Worm (Caenorhabditis elegans) whole organism, young adult: Measurements from ENCODE around the gene R12B2.13.

Experiments used
- B0019.2 ChIP-seq: fragments of 200-800 bp; sonication (Bioruptor generic); conservative IDR thresholded peaks from 2 replicates; pipeline ENCODE4 v1.3.6; 2022; ENCODE audit warnings: missing genetic modification reagents, missing genetic modification characterization, missing compliant biosample characterization
- C06A6.2 ChIP-seq: fragments of 200-800 bp; sonication (Bioruptor generic); conservative IDR thresholded peaks from 2 replicates; pipeline ENCODE4 v1.3.6; 2022; ENCODE audit warnings: missing genetic modification characterization, missing compliant biosample characterization
- C17E4.6 ChIP-seq: fragments of 200-800 bp; sonication (Bioruptor generic); IDR thresholded peaks from 2 replicates; pipeline ENCODE4 v1.3.6; 2022; ENCODE audit warnings: missing genetic modification reagents, missing genetic modification characterization, missing compliant biosample characterization
- D2030.7 ChIP-seq: fragments of 200-800 bp; sonication (Bioruptor generic); IDR thresholded peaks from 2 replicates; pipeline ENCODE4 v1.3.6; 2022; ENCODE audit warnings: missing genetic modification reagents, missing genetic modification characterization, missing compliant biosample characterization
- F23B12.7 ChIP-seq: sonication (generic microtip); optimal IDR thresholded peaks from 2 replicates; lab custom pipeline; 2017; ENCODE audit warnings: missing genetic modification characterization, mild to moderate bottlenecking, missing compliant biosample characterization, antibody characterized with exemption, moderate library complexity; ENCODE audit not compliant: insufficient read depth
- F49E8.2 ChIP-seq: sonication (generic microtip); optimal IDR thresholded peaks from 3 replicates; lab custom pipeline; 2017; ENCODE audit warnings: missing genetic modification characterization, mild to moderate bottlenecking, missing compliant biosample characterization, antibody characterized with exemption, moderate library complexity; ENCODE audit not compliant: insufficient read depth
- F57A8.1 ChIP-seq: fragments of 200-800 bp; sonication (Bioruptor generic); optimal IDR thresholded peaks from 2 replicates; lab custom pipeline; 2018; ENCODE audit warnings: mild to moderate bottlenecking, missing genetic modification characterization, moderate library complexity, missing compliant biosample characterization
- T26A5.8 ChIP-seq: sonication (generic microtip); optimal IDR thresholded peaks from 2 replicates; lab custom pipeline; 2016; ENCODE audit warnings: missing genetic modification characterization, missing compliant biosample characterization
- Y53F4B.3 ChIP-seq: fragments of 200-800 bp; sonication (Bioruptor generic); IDR thresholded peaks from 2 replicates; pipeline ENCODE4 v1.3.6; 2022; ENCODE audit warnings: missing genetic modification reagents, missing genetic modification characterization, missing compliant biosample characterization
- Y56A3A.18 ChIP-seq: fragments of 200-800 bp; sonication (Bioruptor generic); IDR thresholded peaks from 2 replicates; pipeline ENCODE4 v1.3.6; 2022; ENCODE audit warnings: missing genetic modification reagents, missing genetic modification characterization, missing compliant biosample characterization
- akir-1 ChIP-seq: fragments of 200-800 bp; sonication (Bioruptor generic); optimal IDR thresholded peaks from 2 replicates; lab custom pipeline; 2018; ENCODE audit warnings: mild to moderate bottlenecking, missing genetic modification characterization, moderate library complexity, missing compliant biosample characterization
- ama-1 ChIP-seq, 3 experiments: fragments of 150-350 bp in 1 of 3; sonication (generic microtip) in 2 of 3; optimal IDR thresholded peaks; 2 replicates each; lab custom pipeline; 2014 to 2018; ENCODE audit warnings: missing biosample characterization in 2 of 3, missing genetic modification characterization in 2 of 3, missing genetic modification reagents in 2 of 3
- attf-5 ChIP-seq: fragments of 200-800 bp; sonication (Bioruptor generic); optimal IDR thresholded peaks from 2 replicates; lab custom pipeline; 2018; ENCODE audit warnings: mild to moderate bottlenecking, missing genetic modification characterization, missing compliant biosample characterization
- bed-2 ChIP-seq: fragments of 200-800 bp; sonication (Bioruptor generic); IDR thresholded peaks from 2 replicates; pipeline ENCODE4 v1.3.6; 2022; ENCODE audit warnings: missing genetic modification reagents, missing genetic modification characterization, missing compliant biosample characterization
- cebp-1 ChIP-seq, 2 experiments: fragments of 200-800 bp in 1 of 2; sonication (Bioruptor generic) in 1 of 2; sonication (generic microtip) in 1 of 2; IDR thresholded peaks in 1 of 2; optimal IDR thresholded peaks in 1 of 2; 2 replicates each; pipeline versions ENCODE4 v1.3.6 to Lab custom; 2017 to 2022; ENCODE audit warnings: missing compliant biosample characterization in 2 of 2, missing genetic modification characterization in 2 of 2, mild to moderate bottlenecking in 1 of 2, missing genetic modification reagents in 1 of 2, moderate library complexity in 1 of 2
- ceh-58 ChIP-seq: fragments of 200-800 bp; sonication (Bioruptor generic); IDR thresholded peaks from 2 replicates; pipeline ENCODE4 v1.3.6; 2022; ENCODE audit warnings: missing genetic modification characterization, missing compliant biosample characterization
- dox-1 ChIP-seq: fragments of 200-800 bp; sonication (Bioruptor generic); IDR thresholded peaks from 2 replicates; pipeline ENCODE4 v1.3.6; 2022; ENCODE audit warnings: missing genetic modification reagents, missing genetic modification characterization, missing compliant biosample characterization
- dpff-1 ChIP-seq: sonication (generic microtip); optimal IDR thresholded peaks from 2 replicates; lab custom pipeline; 2017; ENCODE audit warnings: mild to moderate bottlenecking, missing genetic modification characterization, missing compliant biosample characterization
- egrh-3 ChIP-seq: fragments of 200-800 bp; sonication (Bioruptor generic); IDR thresholded peaks from 2 replicates; pipeline ENCODE4 v1.3.6; 2022; ENCODE audit warnings: missing genetic modification reagents, missing genetic modification characterization, missing compliant biosample characterization
- him-1 ChIP-seq: sonication (generic microtip); optimal IDR thresholded peaks from 2 replicates; lab custom pipeline; 2016; ENCODE audit warnings: missing genotype, missing genetic modification reagents, missing genetic modification characterization, missing compliant biosample characterization
- hlh-26 ChIP-seq: fragments of 200-800 bp; sonication (Bioruptor generic); conservative IDR thresholded peaks from 2 replicates; pipeline ENCODE4 v1.3.6; 2022; ENCODE audit warnings: missing genetic modification reagents, missing genetic modification characterization, missing compliant biosample characterization
- hmg-1.2 ChIP-seq: fragments of 200-800 bp; sonication (Bioruptor generic); IDR thresholded peaks from 2 replicates; pipeline ENCODE4 v1.3.6; 2022; ENCODE audit warnings: missing genetic modification reagents, missing genetic modification characterization, missing compliant biosample characterization
- hmg-20 ChIP-seq: fragments of 200-800 bp; sonication (Bioruptor generic); IDR thresholded peaks from 2 replicates; pipeline ENCODE4 v1.3.6; 2022; ENCODE audit warnings: missing genetic modification reagents, missing genetic modification characterization, missing compliant biosample characterization
- let-607 ChIP-seq, 2 experiments: fragments of 200-800 bp in 1 of 2; sonication (Bioruptor generic) in 1 of 2; sonication (generic microtip) in 1 of 2; optimal IDR thresholded peaks; 2 replicates each; lab custom pipeline; 2016 to 2018; ENCODE audit warnings: mild to moderate bottlenecking in 2 of 2, missing compliant biosample characterization in 2 of 2, missing genetic modification characterization in 2 of 2, moderate library complexity in 2 of 2, missing genotype in 1 of 2
- lir-1 ChIP-seq: fragments of 200-800 bp; sonication (Bioruptor generic); conservative IDR thresholded peaks from 2 replicates; pipeline ENCODE4 v1.3.6; 2022; ENCODE audit warnings: missing genetic modification reagents, missing genetic modification characterization, missing compliant biosample characterization
- madf-10 ChIP-seq: sonication (generic microtip); optimal IDR thresholded peaks from 2 replicates; lab custom pipeline; 2016; ENCODE audit warnings: mild to moderate bottlenecking, missing genetic modification characterization, missing compliant biosample characterization
- madf-8 ChIP-seq: fragments of 200-800 bp; sonication (Bioruptor generic); conservative IDR thresholded peaks from 2 replicates; pipeline ENCODE4 v1.3.6; 2022; ENCODE audit warnings: missing genetic modification reagents, missing genetic modification characterization, missing compliant biosample characterization
- mxl-1 ChIP-seq: sonication (generic microtip); optimal IDR thresholded peaks from 2 replicates; lab custom pipeline; 2016; ENCODE audit warnings: missing genetic modification characterization, missing compliant biosample characterization
- nhr-179 ChIP-seq: sonication (generic microtip); optimal IDR thresholded peaks from 2 replicates; lab custom pipeline; 2016; ENCODE audit warnings: mild to moderate bottlenecking, missing genetic modification characterization, missing compliant biosample characterization
- nhr-80 ChIP-seq: sonication (generic microtip); optimal IDR thresholded peaks from 2 replicates; lab custom pipeline; 2016; ENCODE audit warnings: missing genetic modification characterization, missing compliant biosample characterization
- rec-8 ChIP-seq, 2 experiments: sonication (generic microtip); optimal IDR thresholded peaks; 2 replicates each; lab custom pipeline; 2016; ENCODE audit warnings: mild to moderate bottlenecking in 2 of 2, missing genetic modification characterization in 2 of 2, missing genetic modification reagents in 2 of 2, missing genotype in 2 of 2, missing biosample characterization in 1 of 2, missing compliant biosample characterization in 1 of 2, moderate library complexity in 1 of 2
- repo-1 ChIP-seq: sonication (generic microtip); optimal IDR thresholded peaks from 2 replicates; lab custom pipeline; 2017; ENCODE audit warnings: mild to moderate bottlenecking, missing genetic modification characterization, missing compliant biosample characterization
- sea-2 ChIP-seq: fragments of 200-800 bp; sonication (Bioruptor generic); IDR thresholded peaks from 2 replicates; pipeline ENCODE4 v1.3.6; 2022; ENCODE audit warnings: missing genetic modification characterization, missing compliant biosample characterization
- somi-1 ChIP-seq: fragments of 200-800 bp; sonication (Bioruptor generic); optimal IDR thresholded peaks from 2 replicates; lab custom pipeline; 2018; ENCODE audit warnings: mild to moderate bottlenecking, missing genetic modification characterization, missing compliant biosample characterization
- tbp1 ChIP-seq: fragments of 200-800 bp; sonication (Bioruptor generic); optimal IDR thresholded peaks from 2 replicates; lab custom pipeline; 2018; ENCODE audit warnings: mild to moderate bottlenecking, missing genetic modification characterization, missing compliant biosample characterization
- unc-62 ChIP-seq: fragments of 150-350 bp; optimal IDR thresholded peaks from 2 replicates; lab custom pipeline; 2014; ENCODE audit warnings: missing biosample characterization, missing genetic modification reagents, missing genetic modification characterization
- zim-3 ChIP-seq: sonication (generic microtip); optimal IDR thresholded peaks from 2 replicates; lab custom pipeline; 2017; ENCODE audit warnings: mild to moderate bottlenecking, missing genetic modification characterization, moderate library complexity, missing compliant biosample characterization
- ztf-25 ChIP-seq: fragments of 200-800 bp; sonication (Bioruptor generic); IDR thresholded peaks from 2 replicates; pipeline ENCODE4 v1.3.6; 2022; ENCODE audit warnings: missing genetic modification reagents, missing genetic modification characterization, missing compliant biosample characterization

Gene R12B2.13

DNA sequence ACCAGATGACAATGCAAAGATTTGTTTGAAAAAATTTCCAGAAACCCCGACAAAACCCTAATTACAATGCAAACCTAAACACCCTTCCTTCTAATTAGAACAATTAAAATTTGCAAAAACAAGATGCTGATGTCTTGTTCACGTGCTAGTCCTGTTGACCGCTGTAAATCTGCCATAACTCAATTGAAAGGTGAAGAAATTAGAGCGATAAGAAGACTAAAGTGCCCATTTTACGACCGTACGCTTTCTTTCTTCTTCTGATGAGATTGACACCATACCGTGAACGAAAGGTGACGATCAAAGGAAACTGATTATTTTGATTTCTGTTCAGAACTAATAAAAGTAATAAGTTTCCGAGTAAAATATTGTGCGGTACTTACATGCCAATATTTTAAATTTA is 19.8 kb downstream of the R12B2.13 start:
- TF ChIP-seq somi-1 (GFP tag; lab: Kevin White, UChicago) = no peak
- TF ChIP-seq madf-8 (GFP tag; lab: Robert Waterston, UW) = no peak
- TF ChIP-seq unc-62 = peak; percentile 6
- TF ChIP-seq sea-2 = no peak
- no peak for TF ChIP-seq madf-10 (tag; lab: Kevin White, UChicago)
- TF ChIP-seq hmg-20 (GFP tag; lab: Robert Waterston, UW) = no peak
- TF ChIP-seq nhr-80 (tag; lab: Kevin White, UChicago) = peak; percentile 55
- peak; percentile 19 for TF ChIP-seq tbp1
- no peak for TF ChIP-seq him-1
- TF ChIP-seq F57A8.1 (GFP tag; lab: Kevin White, UChicago) = no peak
- TF ChIP-seq let-607 (tag; optimal IDR thresholded peaks at IDR 0.05; lab: Kevin White, UChicago) = peak in 1 of 2 experiments; percentile 21

DNA sequence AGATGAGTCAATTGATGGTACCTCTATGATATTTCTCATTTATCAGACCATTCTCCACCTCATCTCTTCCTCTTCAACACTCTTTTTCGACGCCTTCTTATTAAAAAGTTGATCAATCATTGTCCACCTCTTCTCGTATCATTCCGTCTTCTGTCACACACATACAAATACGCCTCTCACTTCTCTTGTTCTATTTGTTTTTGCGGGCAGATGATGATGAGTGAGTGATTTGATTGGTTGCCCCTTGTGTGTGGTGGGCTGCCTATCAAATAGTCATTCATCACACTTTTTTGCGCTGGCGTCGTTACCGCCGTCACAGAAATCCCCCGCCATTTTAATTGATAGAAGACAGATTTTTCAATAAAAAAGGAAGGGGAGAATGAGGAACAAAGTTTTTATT is 20.6 kb downstream of the R12B2.13 start:
- no peak for TF ChIP-seq cebp-1 (GFP tag; IDR thresholded peaks at IDR 0.05; lab: Robert Waterston, UW)
- peak; percentile 18 for TF ChIP-seq cebp-1 (tag; optimal IDR thresholded peaks at IDR 0.05; lab: Kevin White, UChicago)
- TF ChIP-seq akir-1 (GFP tag; lab: Kevin White, UChicago) = no peak
- TF ChIP-seq nhr-80 (tag; lab: Kevin White, UChicago) = peak; percentile 48

DNA sequence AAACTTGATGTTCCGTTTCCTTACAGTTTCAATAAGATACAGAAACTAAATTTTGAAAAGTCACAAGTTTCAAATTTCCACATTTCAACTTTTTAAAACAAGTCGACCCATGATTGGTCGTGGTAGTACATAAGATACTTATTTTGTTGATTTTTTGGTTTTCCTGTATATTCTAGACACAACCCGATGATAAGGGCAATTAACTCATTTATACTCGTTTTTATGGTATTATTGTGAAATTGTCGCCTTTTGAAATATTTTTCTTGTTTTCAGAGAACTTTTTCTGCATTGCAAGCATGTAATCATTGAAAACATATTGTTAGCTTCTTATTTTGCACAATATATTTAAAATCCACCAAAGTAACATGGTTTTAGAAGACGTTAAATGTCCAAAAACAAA is 21.3 kb downstream of the R12B2.13 start:
- TF ChIP-seq cebp-1 (GFP tag; IDR thresholded peaks at IDR 0.05; lab: Robert Waterston, UW) (no peak), cebp-1 (tag; optimal IDR thresholded peaks at IDR 0.05; lab: Kevin White, UChicago) (peak; percentile 53), rec-8 (tag; optimal IDR thresholded peaks at IDR 0.05; lab: Kevin White, UChicago) (no peak)

DNA sequence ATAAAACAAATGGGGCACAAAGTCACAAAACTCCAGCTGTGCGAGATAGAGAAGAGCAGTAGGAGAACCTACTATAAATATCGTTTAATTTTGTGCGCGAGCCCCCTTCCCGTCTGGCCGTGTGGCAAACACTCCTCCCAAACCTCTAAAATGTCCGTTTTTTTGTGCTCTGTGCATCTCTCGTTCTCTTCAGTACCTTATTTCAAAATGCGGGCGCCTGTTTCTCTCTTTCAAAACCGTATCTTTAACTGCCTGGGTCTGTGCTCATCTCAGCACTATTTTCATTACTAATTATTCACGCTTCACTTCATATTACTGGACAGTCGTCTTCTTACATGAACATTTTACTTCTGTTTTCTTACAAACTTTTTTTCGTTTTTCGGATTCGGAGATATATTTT is 23.3 kb downstream of the R12B2.13 start:
- TF ChIP-seq dpff-1 (tag; lab: Kevin White, UChicago) (no peak), hmg-1.2 (peak; percentile 32; the same call in 1 of the 2 replicates), repo-1 (tag; lab: Kevin White, UChicago) (no peak), C17E4.6 (GFP tag; lab: Robert Waterston, UW) (no peak), attf-5 (GFP tag; lab: Kevin White, UChicago) (peak; percentile 29), nhr-80 (tag; lab: Kevin White, UChicago) (peak; percentile 53), cebp-1 (GFP tag; IDR thresholded peaks at IDR 0.05; lab: Robert Waterston, UW) (no peak), cebp-1 (tag; optimal IDR thresholded peaks at IDR 0.05; lab: Kevin White, UChicago) (peak; percentile 64)

DNA sequence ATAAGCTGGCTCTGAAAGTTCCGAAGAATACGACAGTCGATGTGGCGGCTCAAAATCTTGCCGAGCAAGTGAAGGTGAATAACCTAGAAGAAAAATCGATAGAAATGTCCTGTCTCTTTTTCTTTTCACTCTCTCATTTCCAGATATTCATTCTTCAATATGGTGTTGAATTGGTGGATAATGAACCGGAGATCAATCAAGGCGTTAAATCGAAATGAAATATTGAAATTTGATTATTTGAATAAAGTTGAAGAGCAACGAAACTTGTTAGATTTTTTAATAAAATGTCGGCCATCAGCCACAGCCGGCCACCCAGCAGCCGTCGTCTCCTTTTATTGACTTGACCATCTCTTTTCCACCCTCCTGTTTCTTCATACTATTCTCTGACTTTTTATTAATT is 26.6 kb downstream of the R12B2.13 start, which contains the start of gene R12B2.2:
R12B2.2 (plus strand) TSS at position 301 of the 400 bp plus-strand sequence.
- no peak for TF ChIP-seq ztf-25 (GFP tag; lab: Robert Waterston, UW)
- TF ChIP-seq mxl-1 (tag; lab: Kevin White, UChicago) = no peak
- TF ChIP-seq B0019.2 (GFP tag; lab: Robert Waterston, UW) = no peak
- TF ChIP-seq D2030.7 (GFP tag; lab: Robert Waterston, UW) = no peak
- TF ChIP-seq, all 124 proteins: peak for 0

- TF ChIP-seq lir-1 (GFP tag; lab: Robert Waterston, UW) = no peak
- no peak for TF ChIP-seq zim-3 (tag; lab: Kevin White, UChicago)
- TF ChIP-seq F23B12.7 (tag; lab: Kevin White, UChicago) = no peak
- TF ChIP-seq nhr-179 (tag; lab: Kevin White, UChicago) = no peak
- TF ChIP-seq bed-2 (GFP tag; lab: Robert Waterston, UW) = no peak
- TF ChIP-seq Y53F4B.3 (GFP tag; lab: Robert Waterston, UW) = no peak
- TF ChIP-seq unc-62 = no peak
- TF ChIP-seq C17E4.6 (GFP tag; lab: Robert Waterston, UW) = no peak
- TF ChIP-seq F49E8.2 (tag; lab: Kevin White, UChicago) = no peak
- no peak for TF ChIP-seq dox-1
- no peak for TF ChIP-seq ceh-58
- TF ChIP-seq T26A5.8 (tag; lab: Kevin White, UChicago) = no peak
- TF ChIP-seq Y56A3A.18 (GFP tag; lab: Robert Waterston, UW) = no peak
- TF ChIP-seq D2030.7 (GFP tag; lab: Robert Waterston, UW) = no peak
- TF ChIP-seq C06A6.2 (GFP tag; lab: Robert Waterston, UW) = no peak
- no peak for TF ChIP-seq egrh-3
- TF ChIP-seq ama-1 (optimal IDR thresholded peaks at IDR 0.05; lab: Kevin White, UChicago) = no peak
- no peak for TF ChIP-seq ama-1 (GFP tag; optimal IDR thresholded peaks at IDR 0.05; lab: Kevin White, UChicago)
- no peak for TF ChIP-seq hlh-26 (GFP tag; lab: Robert Waterston, UW)
- TF ChIP-seq hmg-1.2 = no peak
- TF ChIP-seq, all 124 proteins: peak for 0
These were observed 28.0 kb downstream of the R12B2.13 start, which contains the start of gene R12B2.3 for ce11 chrIII:5805273-5805672. Gene R12B2.3 (plus strand): TSS chrIII:5805573.
